Fruit fly (Drosophila melanogaster): ENCODE measurements around the gene CG31111.

The CG31111 gene

DNA sequence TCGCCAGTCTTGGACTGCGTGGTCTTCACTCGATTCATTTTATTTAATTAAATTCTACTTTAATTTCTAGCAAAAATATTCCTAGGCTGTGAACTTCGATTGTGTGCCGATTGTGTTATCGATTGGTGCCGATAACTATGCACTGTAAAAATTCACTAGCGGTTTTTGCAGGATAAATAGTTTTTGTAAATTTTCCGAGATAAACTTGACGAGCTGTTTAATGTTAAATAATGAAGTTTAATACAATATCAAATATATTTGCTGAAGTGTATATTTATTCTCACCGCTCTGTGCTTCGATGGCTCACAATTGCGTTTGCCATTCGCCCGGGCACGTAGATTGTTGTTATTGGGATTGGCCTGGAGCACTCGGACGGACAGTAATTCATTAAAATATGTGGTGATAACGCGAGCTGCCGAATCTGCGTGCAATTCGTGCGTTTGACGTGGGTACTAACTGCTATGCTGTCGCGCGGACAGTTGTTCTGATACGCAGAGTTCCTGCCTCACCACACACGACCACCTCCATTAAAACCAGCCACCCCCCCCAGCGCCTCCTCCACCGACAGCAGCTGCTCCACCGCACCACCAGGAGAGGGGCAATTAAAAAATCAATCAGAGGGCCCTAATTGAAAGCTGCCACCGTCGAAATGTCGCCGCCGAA, 31.0 kb downstream of the CG31111 start, which contains the start of the genes EMC6 and Hr96 (continued):
- TF ChIP-seq Xrp1 (GFP tag; IDR thresholded peaks at IDR 0.05) (peak; percentile 96), E2f1 (GFP tag; IDR thresholded peaks at IDR 0.05) (peak; percentile 91), maf-S (GFP tag; optimal IDR thresholded peaks at IDR 0.05) (peak; percentile 91), z (GFP tag; IDR thresholded peaks at IDR 0.05) (peak; percentile 7; the same call in 1 of the 3 replicates), nerfin-2 (GFP tag; IDR thresholded peaks at IDR 0.05; ENCODE audit: partially characterized antibody) (peak; percentile 74; the same call in 1 of the 2 replicates), CHES-1-like (GFP tag; optimal IDR thresholded peaks at IDR 0.05) (peak; percentile 91), CG4707 (GFP tag; optimal IDR thresholded peaks at IDR 0.05) (peak; percentile 72), kay (GFP tag; optimal IDR thresholded peaks at IDR 0.05) (peak; percentile 93), Tbp (GFP tag; optimal IDR thresholded peaks at IDR 0.05) (no peak), CG14710 (tag; optimal IDR thresholded peaks at IDR 0.05) (peak; percentile 94), btn (GFP tag; optimal IDR thresholded peaks at IDR 0.05) (peak; percentile 81), Trl (optimal IDR thresholded peaks at IDR 0.05) (no peak), Trl (GFP tag; optimal IDR thresholded peaks at IDR 0.05) (peak; percentile 95), chm (GFP tag; IDR thresholded peaks at IDR 0.05) (peak; percentile 95), crp (GFP tag; optimal IDR thresholded peaks at IDR 0.05) (peak in 1 of 2 experiments; percentile 71), Eip74EF (GFP tag; optimal IDR thresholded peaks at IDR 0.05) (no peak), ara (GFP tag; IDR thresholded peaks at IDR 0.05) (peak; percentile 93), CG8359 (GFP tag; optimal IDR thresholded peaks at IDR 0.05; ENCODE audit: borderline replicate concordance) (peak; percentile 57), Ravus (GFP tag; IDR thresholded peaks at IDR 0.05) (peak; percentile 76), jumu (GFP tag; optimal IDR thresholded peaks at IDR 0.05) (peak; percentile 89), CG32772 (GFP tag; IDR thresholded peaks at IDR 0.05) (peak; percentile 92), ro (GFP tag; IDR thresholded peaks at IDR 0.05) (peak; percentile 68), sd (tag; optimal IDR thresholded peaks at IDR 0.05) (peak; percentile 88), Hr51 (GFP tag; optimal IDR thresholded peaks at IDR 0.05) (peak; percentile 91 to 94), CoRest (tag; optimal IDR thresholded peaks at IDR 0.05) (peak; percentile 94), pnt (GFP tag; optimal IDR thresholded peaks at IDR 0.05) (peak; percentile 83), slou (GFP tag; optimal IDR thresholded peaks at IDR 0.05) (no peak), CG33557 (GFP tag; optimal IDR thresholded peaks at IDR 0.05) (peak; percentile 79), vfl (GFP tag; optimal IDR thresholded peaks at IDR 0.05) (peak; percentile 94), Sox102F (GFP tag; optimal IDR thresholded peaks at IDR 0.05) (peak; percentile 93), peb (GFP tag; IDR thresholded peaks at IDR 0.05) (peak; percentile 47; the same call in 1 of the 2 replicates), scrt (GFP tag; optimal IDR thresholded peaks at IDR 0.05) (no peak), exex (tag; optimal IDR thresholded peaks at IDR 0.05) (peak; percentile 85), CG5180 (GFP tag; optimal IDR thresholded peaks at IDR 0.05) (no peak), CG4854 (GFP tag; optimal IDR thresholded peaks at IDR 0.05) (no peak), CG13894 (tag; optimal IDR thresholded peaks at IDR 0.05) (peak; percentile 92), CG10321 (GFP tag; IDR thresholded peaks at IDR 0.05) (peak; percentile 75), gfzf (GFP tag; optimal IDR thresholded peaks at IDR 0.05) (peak; percentile 66), schlank (tag; optimal IDR thresholded peaks at IDR 0.05) (peak; percentile 87), Sin3A (optimal IDR thresholded peaks at IDR 0.05) (peak; percentile 70), Asciz (GFP tag; optimal IDR thresholded peaks at IDR 0.05) (peak; percentile 83), zf30C (GFP tag; optimal IDR thresholded peaks at IDR 0.05) (peak; percentile 99), CG14667 (GFP tag; IDR thresholded peaks at IDR 0.05) (peak; percentile 88), nmo (GFP tag; optimal IDR thresholded peaks at IDR 0.05) (peak; percentile 94), Lpt (GFP tag; optimal IDR thresholded peaks at IDR 0.05) (no peak), nau (GFP tag; optimal IDR thresholded peaks at IDR 0.05) (no peak), Sox100B (GFP tag; optimal IDR thresholded peaks at IDR 0.05) (no peak), grn (GFP tag; optimal IDR thresholded peaks at IDR 0.05) (peak; percentile 78), Adf1 (GFP tag; IDR thresholded peaks at IDR 0.05) (peak; percentile 78), Hey (tag; optimal IDR thresholded peaks at IDR 0.05) (peak; percentile 67)
